Fruit fly (Drosophila melanogaster): ENCODE results near the gene alph.

The alph gene

DNA sequence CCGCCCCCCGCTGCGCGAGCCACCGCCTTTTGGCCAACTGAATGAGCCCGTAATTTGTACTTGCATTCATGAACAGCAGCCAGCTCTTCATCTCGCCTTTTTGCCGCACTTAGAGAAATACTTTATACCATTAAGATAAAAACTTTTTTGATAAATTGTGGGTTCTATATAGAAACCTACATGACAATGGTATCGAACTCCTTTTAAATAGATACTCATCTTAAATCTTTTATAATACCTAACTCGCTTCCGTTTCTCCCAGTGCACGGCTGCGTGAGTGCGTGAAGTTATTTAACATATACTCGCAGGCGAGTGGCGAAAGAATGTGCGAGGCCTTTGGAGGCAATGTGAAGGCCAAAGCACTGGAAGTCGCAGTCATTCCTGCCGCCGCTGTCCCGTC is 34.3 kb downstream of the alph start (continued):
- TF ChIP-seq dmrt99B (tag; optimal IDR thresholded peaks at IDR 0.05) (peak; percentile 54), CG3065 (GFP tag; optimal IDR thresholded peaks at IDR 0.05) (no peak), shn (GFP tag; optimal IDR thresholded peaks at IDR 0.05) (no peak), CG6854 (GFP tag; optimal IDR thresholded peaks at IDR 0.05) (peak; percentile 6), CG10267 (tag; optimal IDR thresholded peaks at IDR 0.05) (peak; percentile 13), Hand (GFP tag; optimal IDR thresholded peaks at IDR 0.05) (peak; percentile 45), knrl (GFP tag; IDR thresholded peaks at IDR 0.05; ENCODE audit: partially characterized antibody) (no peak), CG1233 (GFP tag; optimal IDR thresholded peaks at IDR 0.05) (no peak), stc (GFP tag; IDR thresholded peaks at IDR 0.05) (0 out of 2 replicates have a peak, but pooled peaks have one; percentile 23), CG1603 (tag; optimal IDR thresholded peaks at IDR 0.05) (peak; percentile 50), Dref (GFP tag; IDR thresholded peaks at IDR 0.05) (no peak), gsb (GFP tag; IDR thresholded peaks at IDR 0.05) (no peak), CG11456 (GFP tag; IDR thresholded peaks at IDR 0.05) (peak; percentile 64; the same call in 1 of the 3 replicates), C15 (GFP tag; IDR thresholded peaks at IDR 0.05) (no peak), Hmx (GFP tag; optimal IDR thresholded peaks at IDR 0.05) (no peak), Oaz (GFP tag; IDR thresholded peaks at IDR 0.05) (no peak), CG4617 (GFP tag; optimal IDR thresholded peaks at IDR 0.05; ENCODE audit: borderline replicate concordance) (no peak), CG11247 (GFP tag; IDR thresholded peaks at IDR 0.05) (peak; percentile 40; the same call in 1 of the 2 replicates), CG34376 (GFP tag; optimal IDR thresholded peaks at IDR 0.05) (no peak), CG3407 (GFP tag; optimal IDR thresholded peaks at IDR 0.05) (no peak), E2f2 (GFP tag; IDR thresholded peaks at IDR 0.05) (peak; percentile 25; the same call in 1 of the 2 replicates), run (tag; optimal IDR thresholded peaks at IDR 0.05) (no peak), gce (GFP tag; IDR thresholded peaks at IDR 0.05) (0 out of 3 replicates have a peak, but pooled peaks have one; percentile 37), schlank (tag; optimal IDR thresholded peaks at IDR 0.05) (no peak), CTCF (GFP tag; optimal IDR thresholded peaks at IDR 0.05) (no peak), Bdp1 (GFP tag; optimal IDR thresholded peaks at IDR 0.05) (no peak), Mad (GFP tag; optimal IDR thresholded peaks at IDR 0.05) (no peak), sob (GFP tag; IDR thresholded peaks at IDR 0.05) (no peak), CG7271 (tag; optimal IDR thresholded peaks at IDR 0.05) (no peak), hb (GFP tag; IDR thresholded peaks at IDR 0.05; ENCODE audit: partially characterized antibody) (no peak), TFAM (GFP tag; optimal IDR thresholded peaks at IDR 0.05) (no peak), CG6175 (GFP tag; IDR thresholded peaks at IDR 0.05) (no peak), CG13424 (tag; optimal IDR thresholded peaks at IDR 0.05) (peak; percentile 41), Mrtf (GFP tag; IDR thresholded peaks at IDR 0.05) (no peak), fu2 (GFP tag; optimal IDR thresholded peaks at IDR 0.05) (no peak), CG8478 (optimal IDR thresholded peaks at IDR 0.05) (no peak), CG9797 (GFP tag; optimal IDR thresholded peaks at IDR 0.05) (no peak), croc (GFP tag; conservative IDR thresholded peaks at IDR 0.05) (no peak; the same call in 2 of the 3 replicates), kni (GFP tag; optimal IDR thresholded peaks at IDR 0.05) (no peak), CG3838 (GFP tag; optimal IDR thresholded peaks at IDR 0.05) (no peak), CG30020 (tag; optimal IDR thresholded peaks at IDR 0.05) (no peak), CG4707 (GFP tag; optimal IDR thresholded peaks at IDR 0.05) (no peak), CG2129 (GFP tag; IDR thresholded peaks at IDR 0.05; ENCODE audit: partially characterized antibody) (no peak), grau (tag; optimal IDR thresholded peaks at IDR 0.05) (peak; percentile 45), CG4854 (GFP tag; optimal IDR thresholded peaks at IDR 0.05) (no peak), pho (GFP tag; optimal IDR thresholded peaks at IDR 0.05) (no peak), dimm (GFP tag; IDR thresholded peaks at IDR 0.05) (no peak), phol (tag; optimal IDR thresholded peaks at IDR 0.05) (peak; percentile 34), sna (GFP tag; IDR thresholded peaks at IDR 0.05; ENCODE audit: partially characterized antibody) (no peak), CG17829 (tag; optimal IDR thresholded peaks at IDR 0.05) (no peak), pnt (GFP tag; optimal IDR thresholded peaks at IDR 0.05) (no peak), toy (GFP tag; IDR thresholded peaks at IDR 0.05) (no peak), CG32532 (GFP tag; IDR thresholded peaks at IDR 0.05) (peak; percentile 50; the same call in 1 of the 2 replicates)

All from whole organism, embryonic.